Fruit fly (Drosophila melanogaster) whole organism, prepupa: ENCODE measurements around the gene CG11581.

Experiments
- Blimp-1 ChIP-seq: fragments of 200-800 bp; sonication (Bioruptor generic); optimal IDR thresholded peaks from 3 replicates; lab custom pipeline; 2017; ENCODE audit warnings: missing biosample characterization, missing genetic modification characterization, mild to moderate bottlenecking, moderate library complexity, missing genetic modification reagents
- CG11762 ChIP-seq: fragments of 200-800 bp; sonication (Bioruptor generic); optimal IDR thresholded peaks from 3 replicates; lab custom pipeline; 2016; ENCODE audit warnings: missing biosample characterization, missing genetic modification characterization; ENCODE audit not compliant: insufficient read depth
- CG16779 ChIP-seq: fragments of 200-800 bp; sonication (Bioruptor generic); optimal IDR thresholded peaks from 3 replicates; lab custom pipeline; 2017; ENCODE audit warnings: missing biosample characterization, mild to moderate bottlenecking, missing genetic modification characterization
- CG34406 ChIP-seq: fragments of 200-800 bp; sonication (Bioruptor generic); optimal IDR thresholded peaks from 3 replicates; lab custom pipeline; 2016; ENCODE audit warnings: missing biosample characterization, missing genetic modification characterization
- CG6854 ChIP-seq: fragments of 200-800 bp; sonication (Bioruptor generic); optimal IDR thresholded peaks from 2 replicates; lab custom pipeline; 2017; ENCODE audit warnings: missing biosample characterization, mild to moderate bottlenecking, missing genetic modification characterization
- CG8119 ChIP-seq: fragments of 200-800 bp; sonication (Bioruptor generic); IDR thresholded peaks from 3 replicates; pipeline ENCODE4 v1.3.6; 2022; ENCODE audit warnings: missing biosample characterization, missing genetic modification characterization
- Eip93F ChIP-seq: fragments of 200-800 bp; sonication (Bioruptor generic); optimal IDR thresholded peaks from 2 replicates; lab custom pipeline; 2016; ENCODE audit warnings: missing biosample characterization, mild to moderate bottlenecking, missing genetic modification characterization
- Met ChIP-seq: fragments of 200-800 bp; sonication (Bioruptor generic); optimal IDR thresholded peaks from 3 replicates; lab custom pipeline; 2016; ENCODE audit warnings: missing biosample characterization, missing genetic modification characterization
- OdsH ChIP-seq: fragments of 200-800 bp; sonication (Bioruptor generic); optimal IDR thresholded peaks from 3 replicates; lab custom pipeline; 2016; ENCODE audit warnings: missing biosample characterization, missing genetic modification characterization
- dsx ChIP-seq: fragments of 200-800 bp; optimal IDR thresholded peaks from 3 replicates; lab custom pipeline; 2019; ENCODE audit warnings: missing biosample characterization, mild to moderate bottlenecking, missing genetic modification characterization, moderate library complexity; ENCODE audit not compliant: poor library complexity, severe bottlenecking
- net ChIP-seq: fragments of 200-800 bp; sonication (Bioruptor generic); optimal IDR thresholded peaks from 3 replicates; lab custom pipeline; 2016; ENCODE audit warnings: missing biosample characterization, missing genetic modification characterization

- TF ChIP-seq OdsH (GFP tag; lab: Kevin White, UChicago) (no peak), net (GFP tag; lab: Kevin White, UChicago) (no peak), CG6854 (GFP tag; lab: Kevin White, UChicago) (no peak), Blimp-1 (GFP tag; lab: Kevin White, UChicago) (no peak), CG34406 (GFP tag; lab: Kevin White, UChicago) (no peak), CG8119 (GFP tag; lab: Robert Waterston, UW) (no peak), dsx (GFP tag; lab: Kevin White, UChicago) (no peak), Met (GFP tag; lab: Kevin White, UChicago) (no peak), Eip93F (GFP tag; lab: Kevin White, UChicago) (no peak), CG11762 (GFP tag; lab: Kevin White, UChicago) (no peak), CG16779 (no peak)
These were observed 2.3 kb upstream of the CG11581 start, which contains the start of gene CG1368 for dm6 chrX:14174456-14174855.
